Worm (Caenorhabditis elegans) whole organism, L4 larva: ENCODE results near the gene F28D1.6.

ENCODE experiments used
- F37D6.2 ChIP-seq: sonication (generic microtip); optimal IDR thresholded peaks from 2 replicates; lab custom pipeline; 2016; ENCODE audit warnings: mild to moderate bottlenecking, missing genetic modification characterization, missing compliant biosample characterization
- F49E8.2 ChIP-seq: sonication (generic microtip); optimal IDR thresholded peaks from 2 replicates; lab custom pipeline; 2016; ENCODE audit warnings: missing compliant biosample characterization, mild to moderate bottlenecking, missing genetic modification characterization, borderline replicate concordance
- Y5F2A.4 ChIP-seq: fragments of 200-800 bp; sonication (Bioruptor generic); optimal IDR thresholded peaks from 2 replicates; lab custom pipeline; 2018; ENCODE audit warnings: mild to moderate bottlenecking, missing genetic modification characterization, missing compliant biosample characterization
- Y75B8A.6 ChIP-seq: fragments of 200-800 bp; sonication (Bioruptor generic); IDR thresholded peaks from 2 replicates; pipeline ENCODE4 v1.3.6; 2022; ENCODE audit warnings: missing genetic modification reagents, missing genetic modification characterization, missing compliant biosample characterization
- ZK337.2 ChIP-seq: fragments of 200-800 bp; sonication (Bioruptor generic); IDR thresholded peaks from 2 replicates; pipeline ENCODE4 v1.3.6; 2022; ENCODE audit warnings: missing genetic modification reagents, missing genetic modification characterization, missing compliant biosample characterization
- ZK546.5 ChIP-seq, 2 experiments: sonication (generic microtip); optimal IDR thresholded peaks; 2 replicates each; lab custom pipeline; 2017; ENCODE audit warnings: missing biosample characterization in 2 of 2, missing genetic modification characterization in 2 of 2
- aha-1 ChIP-seq: fragments of 150-350 bp; peaks from one replicate; lab custom pipeline; 2014; ENCODE audit warnings: missing biosample characterization, missing genetic modification characterization
- aly-2 ChIP-seq: sonication (generic microtip); optimal IDR thresholded peaks from 2 replicates; lab custom pipeline; 2018; ENCODE audit warnings: missing biosample characterization, missing genetic modification characterization
- ces-1 ChIP-seq: fragments of 150-350 bp; sonication (generic microtip); optimal IDR thresholded peaks from 4 replicates; lab custom pipeline; 2014; ENCODE audit warnings: missing biosample characterization, missing genetic modification reagents, missing genetic modification characterization
- ctbp-1 ChIP-seq: fragments of 200-800 bp; sonication (Bioruptor generic); IDR thresholded peaks from 2 replicates; pipeline ENCODE4 v1.3.6; 2022; ENCODE audit warnings: missing genetic modification reagents, missing genetic modification characterization, missing compliant biosample characterization
- daf-12 ChIP-seq: fragments of 150-350 bp; optimal IDR thresholded peaks from 2 replicates; lab custom pipeline; 2014; ENCODE audit warnings: missing biosample characterization, missing genetic modification reagents, missing genetic modification characterization
- daf-16 ChIP-seq, 3 experiments: sonication (generic microtip); optimal IDR thresholded peaks; 2 replicates each; lab custom pipeline; 2016 to 2017; ENCODE audit warnings: missing genetic modification characterization in 3 of 3, missing genetic modification reagents in 3 of 3, mild to moderate bottlenecking in 2 of 3, missing compliant biosample characterization in 2 of 3, missing biosample characterization in 1 of 3, moderate library complexity in 1 of 3
- daf-8 ChIP-seq: fragments of 200-800 bp; sonication (Bioruptor generic); IDR thresholded peaks from 2 replicates; pipeline ENCODE4 v1.3.6; 2022; ENCODE audit warnings: missing genetic modification characterization, missing compliant biosample characterization
- dmd-6 ChIP-seq: fragments of 200-800 bp; sonication (Bioruptor generic); IDR thresholded peaks from 2 replicates; pipeline ENCODE4 v1.3.6; 2022; ENCODE audit warnings: missing genetic modification reagents, missing genetic modification characterization, missing compliant biosample characterization
- dpl-1 ChIP-seq: fragments of 150-350 bp; optimal IDR thresholded peaks from 2 replicates; lab custom pipeline; 2014; ENCODE audit warnings: missing biosample characterization, missing genetic modification reagents, missing genetic modification characterization
- duxl-1 ChIP-seq: sonication (generic microtip); optimal IDR thresholded peaks from 2 replicates; lab custom pipeline; 2016; ENCODE audit warnings: mild to moderate bottlenecking, missing genetic modification characterization, moderate library complexity, missing compliant biosample characterization; ENCODE audit not compliant: poor library complexity
- egl-43 ChIP-seq: fragments of 200-800 bp; sonication (Bioruptor generic); IDR thresholded peaks from 2 replicates; pipeline ENCODE4 v1.3.6; 2022; ENCODE audit warnings: missing genetic modification reagents, missing genetic modification characterization, missing compliant biosample characterization
- fkh-10 ChIP-seq: fragments of 150-350 bp; optimal IDR thresholded peaks from 2 replicates; lab custom pipeline; 2014; ENCODE audit warnings: missing biosample characterization, missing genetic modification reagents, missing genetic modification characterization
- gei-8 ChIP-seq: fragments of 200-800 bp; sonication (Bioruptor generic); optimal IDR thresholded peaks from 2 replicates; lab custom pipeline; 2018; ENCODE audit warnings: mild to moderate bottlenecking, missing genetic modification characterization, missing compliant biosample characterization
- hif-1 ChIP-seq, 2 experiments: sonication (generic microtip); optimal IDR thresholded peaks; 2 replicates each; lab custom pipeline; 2016 to 2017; ENCODE audit warnings: missing compliant biosample characterization in 2 of 2, missing genetic modification characterization in 2 of 2, missing genetic modification reagents in 2 of 2, missing genotype in 2 of 2, mild to moderate bottlenecking in 1 of 2
- hlh-11 ChIP-seq: fragments of 200-800 bp; sonication (Bioruptor generic); optimal IDR thresholded peaks from 2 replicates; lab custom pipeline; 2018; ENCODE audit warnings: mild to moderate bottlenecking, missing genetic modification characterization, missing compliant biosample characterization
- hlh-30 ChIP-seq: sonication (generic microtip); optimal IDR thresholded peaks from 2 replicates; lab custom pipeline; 2017; ENCODE audit warnings: antibody characterized with exemption, mild to moderate bottlenecking, missing genetic modification characterization, missing compliant biosample characterization; ENCODE audit not compliant: insufficient read depth
- hmg-1.1 ChIP-seq: fragments of 200-800 bp; sonication (Bioruptor generic); IDR thresholded peaks from 2 replicates; pipeline ENCODE4 v1.3.6; 2022; ENCODE audit warnings: missing genetic modification reagents, missing genetic modification characterization, missing compliant biosample characterization
- lin-15B ChIP-seq: fragments of 150-350 bp; sonication (generic microtip); optimal IDR thresholded peaks from 3 replicates; lab custom pipeline; 2014; ENCODE audit warnings: missing biosample characterization, missing genetic modification characterization
- lin-39 ChIP-seq: fragments of 150-350 bp; optimal IDR thresholded peaks from 2 replicates; lab custom pipeline; 2014; ENCODE audit warnings: missing biosample characterization, missing genetic modification reagents, missing genetic modification characterization
- lsy-2 ChIP-seq, 2 experiments: fragments of 150-350 bp in 1 of 2; sonication (generic microtip) in 1 of 2; optimal IDR thresholded peaks; 2 replicates each; lab custom pipeline; 2014 to 2017; ENCODE audit warnings: missing biosample characterization in 2 of 2, missing genetic modification characterization in 2 of 2
- madf-5 ChIP-seq, 2 experiments: fragments of 200-800 bp; sonication (Bioruptor generic); IDR thresholded peaks; 2 replicates each; pipeline ENCODE4 v1.3.6; 2022; ENCODE audit warnings: missing compliant biosample characterization in 2 of 2, missing genetic modification characterization in 2 of 2
- madf-9 ChIP-seq: fragments of 200-800 bp; sonication (Bioruptor generic); conservative IDR thresholded peaks from 2 replicates; pipeline ENCODE4 v1.3.6; 2022; ENCODE audit warnings: missing genetic modification reagents, missing genetic modification characterization, missing compliant biosample characterization
- mdl-1 ChIP-seq, 2 experiments: fragments of 150-350 bp in 1 of 2; sonication (generic microtip) in 1 of 2; optimal IDR thresholded peaks; 2 replicates each; lab custom pipeline; 2014 to 2017; ENCODE audit warnings: missing biosample characterization in 2 of 2, missing genetic modification characterization in 2 of 2
- mep-1 ChIP-seq: fragments of 150-350 bp; sonication (generic microtip); optimal IDR thresholded peaks from 3 replicates; lab custom pipeline; 2014; ENCODE audit warnings: missing biosample characterization, missing genetic modification characterization
- mes-2 ChIP-seq: sonication (generic microtip); optimal IDR thresholded peaks from 2 replicates; lab custom pipeline; 2016; ENCODE audit warnings: missing genotype, mild to moderate bottlenecking, missing genetic modification characterization, missing compliant biosample characterization; ENCODE audit not compliant: poor library complexity, severe bottlenecking
- mxl-3 ChIP-seq: fragments of 200-800 bp; sonication (Bioruptor generic); optimal IDR thresholded peaks from 2 replicates; lab custom pipeline; 2018; ENCODE audit warnings: mild to moderate bottlenecking, missing genetic modification characterization, missing compliant biosample characterization
- nhr-10 ChIP-seq: fragments of 150-350 bp; optimal IDR thresholded peaks from 2 replicates; lab custom pipeline; 2014; ENCODE audit warnings: missing biosample characterization, missing genetic modification characterization
- nhr-102 ChIP-seq: sonication (generic microtip); optimal IDR thresholded peaks from 2 replicates; lab custom pipeline; 2016; ENCODE audit warnings: mild to moderate bottlenecking, missing genetic modification characterization, moderate library complexity, missing compliant biosample characterization
- nhr-237 ChIP-seq: sonication (generic microtip); optimal IDR thresholded peaks from 2 replicates; lab custom pipeline; 2017; ENCODE audit warnings: missing biosample characterization, missing genetic modification characterization
- nhr-41 ChIP-seq: fragments of 200-800 bp; sonication (Bioruptor generic); IDR thresholded peaks from 2 replicates; pipeline ENCODE4 v1.3.6; 2022; ENCODE audit warnings: missing genetic modification reagents, missing genetic modification characterization, missing compliant biosample characterization
- nhr-42 ChIP-seq: fragments of 200-800 bp; sonication (Bioruptor generic); IDR thresholded peaks from 2 replicates; pipeline ENCODE4 v1.3.6; 2022; ENCODE audit warnings: missing genetic modification characterization, missing compliant biosample characterization
- nhr-48 ChIP-seq: sonication (generic microtip); optimal IDR thresholded peaks from 2 replicates; lab custom pipeline; 2016; ENCODE audit warnings: mild to moderate bottlenecking, missing genetic modification characterization, missing compliant biosample characterization
- nhr-6 ChIP-seq: fragments of 150-350 bp; optimal IDR thresholded peaks from 2 replicates; lab custom pipeline; 2014; ENCODE audit warnings: missing biosample characterization, missing genetic modification characterization
- nhr-76 ChIP-seq: fragments of 150-350 bp; optimal IDR thresholded peaks from 2 replicates; lab custom pipeline; 2014; ENCODE audit warnings: missing biosample characterization, missing genetic modification characterization
- rbr-2 ChIP-seq: sonication (generic microtip); optimal IDR thresholded peaks from 2 replicates; lab custom pipeline; 2016; ENCODE audit warnings: missing genotype, missing genetic modification characterization, missing compliant biosample characterization
- sdz-12 ChIP-seq: fragments of 200-800 bp; sonication (Bioruptor generic); optimal IDR thresholded peaks from 2 replicates; lab custom pipeline; 2018; ENCODE audit warnings: mild to moderate bottlenecking, missing genetic modification characterization, missing compliant biosample characterization
- set-16 ChIP-seq: fragments of 200-800 bp; sonication (Bioruptor generic); IDR thresholded peaks from 2 replicates; pipeline ENCODE4 v1.3.6; 2022; ENCODE audit warnings: missing genetic modification reagents, missing genetic modification characterization, missing compliant biosample characterization
- snpc-1.2 ChIP-seq: fragments of 200-800 bp; sonication (Bioruptor generic); IDR thresholded peaks from 2 replicates; pipeline ENCODE4 v1.3.6; 2022; ENCODE audit warnings: missing genetic modification reagents, missing genetic modification characterization, missing compliant biosample characterization
- tag-97 ChIP-seq: fragments of 200-800 bp; sonication (Bioruptor generic); IDR thresholded peaks from 2 replicates; pipeline ENCODE4 v1.3.6; 2022; ENCODE audit warnings: missing genetic modification characterization, missing compliant biosample characterization
- unc-39 ChIP-seq: sonication (generic microtip); optimal IDR thresholded peaks from 2 replicates; lab custom pipeline; 2017; ENCODE audit warnings: missing biosample characterization, missing genetic modification characterization
- zip-11 ChIP-seq: fragments of 200-800 bp; sonication (Bioruptor generic); IDR thresholded peaks from 2 replicates; pipeline ENCODE4 v1.3.6; 2022; ENCODE audit warnings: missing genetic modification characterization, missing compliant biosample characterization
- ztf-11 ChIP-seq: fragments of 150-350 bp; optimal IDR thresholded peaks from 2 replicates; lab custom pipeline; 2014; ENCODE audit warnings: missing biosample characterization, missing genetic modification characterization

The F28D1.6 gene

ce11 chrIV:12364964-12365363 lies 20.0 kb downstream of the F28D1.6 start:
- TF ChIP-seq Y75B8A.6 (GFP tag; lab: Robert Waterston, UW) (no peak), lsy-2 (tag; optimal IDR thresholded peaks at IDR 0.05; lab: Kevin White, UChicago) (peak; percentile 31 to 34), nhr-76 (tag; lab: Kevin White, UChicago) (no peak), sdz-12 (GFP tag; lab: Kevin White, UChicago) (no peak), mxl-3 (peak; percentile 26), mes-2 (tag; lab: Kevin White, UChicago) (no peak), Y5F2A.4 (GFP tag; lab: Kevin White, UChicago) (no peak), dpl-1 (GFP tag; lab: Kevin White, UChicago) (peak; percentile 8), mdl-1 (tag; optimal IDR thresholded peaks at IDR 0.05; lab: Kevin White, UChicago) (peak in 1 of 2 experiments; percentile 38), F49E8.2 (tag; lab: Kevin White, UChicago) (no peak), aha-1 (tag; lab: Kevin White, UChicago) (peak; percentile 65), hmg-1.1 (GFP tag; lab: Robert Waterston, UW) (peak; percentile 56; the same call in 1 of the 2 replicates), ZK546.5 (tag; optimal IDR thresholded peaks at IDR 0.05; lab: Kevin White, UChicago) (no peak), nhr-10 (tag; lab: Kevin White, UChicago) (no peak), nhr-237 (tag; lab: Kevin White, UChicago) (no peak), daf-16 (GFP tag; optimal IDR thresholded peaks at IDR 0.05; lab: Kevin White, UChicago) (no peak), daf-16 (tag; optimal IDR thresholded peaks at IDR 0.05; lab: Kevin White, UChicago) (peak; percentile 18), zip-11 (GFP tag; lab: Robert Waterston, UW) (no peak), duxl-1 (no peak), daf-12 (tag; lab: Kevin White, UChicago) (no peak), rbr-2 (tag; lab: Kevin White, UChicago) (peak; percentile 18), egl-43 (GFP tag; lab: Robert Waterston, UW) (0 out of 2 replicates have a peak, but pooled peaks have one; percentile 10), hlh-30 (peak; percentile 43), ces-1 (no peak), nhr-6 (tag; lab: Kevin White, UChicago) (no peak), nhr-48 (tag; lab: Kevin White, UChicago) (no peak), gei-8 (GFP tag; lab: Kevin White, UChicago) (no peak), dmd-6 (GFP tag; lab: Robert Waterston, UW) (0 out of 2 replicates have a peak, but pooled peaks have one; percentile 6), ctbp-1 (GFP tag; lab: Robert Waterston, UW) (no peak), madf-9 (GFP tag; lab: Robert Waterston, UW) (no peak), lin-15B (no peak), set-16 (GFP tag; lab: Robert Waterston, UW) (peak; percentile 26; the same call in 1 of the 2 replicates), hlh-11 (tag; lab: Kevin White, UChicago) (peak; percentile 68), lin-39 (tag; lab: Kevin White, UChicago) (no peak), mep-1 (tag; lab: Kevin White, UChicago) (peak; percentile 19), hif-1 (tag; optimal IDR thresholded peaks at IDR 0.05; lab: Kevin White, UChicago) (peak in 1 of 2 experiments; percentile 18), aly-2 (no peak), fkh-10 (peak; percentile 35), snpc-1.2 (GFP tag; lab: Robert Waterston, UW) (no peak)

ce11 chrIV:12361392-12362092 lies 23.4 kb downstream of the F28D1.6 start, which contains the start of the genes ccr-4 and ZC518.8:
Gene ccr-4, plus strand, starts transcription at chrIV:12361542.
Gene ZC518.8, minus strand, starts transcription at chrIV:12361908.
- no peak for TF ChIP-seq F49E8.2 (tag; lab: Kevin White, UChicago)
- TF ChIP-seq hmg-1.1 (GFP tag; lab: Robert Waterston, UW), result peak; percentile 59
- TF ChIP-seq nhr-42 (GFP tag; lab: Robert Waterston, UW), result no peak
- TF ChIP-seq F37D6.2 (tag; lab: Kevin White, UChicago), result no peak
- no peak for TF ChIP-seq nhr-102 (tag; lab: Kevin White, UChicago)
- no peak for TF ChIP-seq unc-39 (tag; lab: Kevin White, UChicago)
- TF ChIP-seq tag-97 (GFP tag; lab: Robert Waterston, UW), result no peak
- TF ChIP-seq ztf-11 (tag; lab: Kevin White, UChicago), result no peak
- TF ChIP-seq daf-8 (GFP tag; lab: Robert Waterston, UW), result no peak
- TF ChIP-seq mxl-3, result peak; percentile 47
- TF ChIP-seq lsy-2 (tag; optimal IDR thresholded peaks at IDR 0.05; lab: Kevin White, UChicago), result peak; percentile 25 to 89
- no peak for TF ChIP-seq Y75B8A.6 (GFP tag; lab: Robert Waterston, UW)
- TF ChIP-seq madf-5 (GFP tag; IDR thresholded peaks at IDR 0.05; lab: Robert Waterston, UW), result no peak
- no peak for TF ChIP-seq nhr-41
- no peak for TF ChIP-seq fkh-10
- TF ChIP-seq ZK337.2 (GFP tag; lab: Robert Waterston, UW), result no peak
- no peak for TF ChIP-seq ces-1
- TF ChIP-seq aha-1 (tag; lab: Kevin White, UChicago), result peak; percentile 91
- TF ChIP-seq hlh-11 (tag; lab: Kevin White, UChicago), result peak; percentile 26
